Fruit fly (Drosophila melanogaster) whole organism, embryonic: ENCODE measurements around the gene CG4101.

Experiments
- Adf1 ChIP-seq: fragments of 200-800 bp; sonication (Bioruptor generic); IDR thresholded peaks from 2 replicates; pipeline ENCODE4 v1.3.6; 2022; ENCODE audit warnings: missing biosample characterization, missing genetic modification characterization
- Aef1 ChIP-seq: fragments of 200-800 bp; sonication (Bioruptor generic); IDR thresholded peaks from 3 replicates; pipeline ENCODE4 v1.3.6; 2022; ENCODE audit warnings: missing biosample characterization, missing genetic modification characterization
- Atf6 ChIP-seq: fragments of 200-800 bp; sonication (Bioruptor generic); IDR thresholded peaks from 2 replicates; pipeline ENCODE4 v1.3.6; 2022; ENCODE audit warnings: missing biosample characterization, missing genetic modification characterization
- B-H2 ChIP-seq: fragments of 200-800 bp; sonication (Bioruptor generic); optimal IDR thresholded peaks from 2 replicates; lab custom pipeline; 2018; ENCODE audit warnings: missing biosample characterization, mild to moderate bottlenecking, missing genetic modification characterization
- Bdp1 ChIP-seq: fragments of 200-800 bp; sonication (Bioruptor generic); optimal IDR thresholded peaks from 3 replicates; lab custom pipeline; 2016; ENCODE audit warnings: missing biosample characterization, missing genetic modification characterization
- Blimp-1 ChIP-seq: fragments of 200-800 bp; sonication (Bioruptor generic); optimal IDR thresholded peaks from 3 replicates; lab custom pipeline; 2018; ENCODE audit warnings: missing biosample characterization, missing genetic modification characterization, mild to moderate bottlenecking, moderate library complexity, missing genetic modification reagents
- BtbVII ChIP-seq: fragments of 200-800 bp; sonication (Bioruptor generic); optimal IDR thresholded peaks from 3 replicates; lab custom pipeline; 2017; ENCODE audit warnings: missing biosample characterization, mild to moderate bottlenecking, missing genetic modification characterization
- CG10543 ChIP-seq: fragments of 200-800 bp; sonication (Bioruptor generic); optimal IDR thresholded peaks from 3 replicates; lab custom pipeline; 2017; ENCODE audit warnings: missing biosample characterization, mild to moderate bottlenecking, missing genetic modification characterization, moderate library complexity
- CG11723 ChIP-seq: fragments of 200-800 bp; sonication (Bioruptor generic); optimal IDR thresholded peaks from 2 replicates; lab custom pipeline; 2017; ENCODE audit warnings: missing biosample characterization, mild to moderate bottlenecking, missing genetic modification characterization
- CG12236 ChIP-seq: fragments of 200-800 bp; sonication (Bioruptor generic); optimal IDR thresholded peaks from 2 replicates; lab custom pipeline; 2016; ENCODE audit warnings: missing biosample characterization, missing genetic modification characterization
- CG12659 ChIP-seq: fragments of 200-800 bp; sonication (Bioruptor generic); optimal IDR thresholded peaks from 3 replicates; lab custom pipeline; 2017; ENCODE audit warnings: mild to moderate bottlenecking, missing biosample characterization, missing genetic modification reagents, missing genetic modification characterization
- CG15073 ChIP-seq: fragments of 200-800 bp; sonication (Bioruptor generic); optimal IDR thresholded peaks from 2 replicates; lab custom pipeline; 2016; ENCODE audit warnings: missing biosample characterization, missing genetic modification characterization
- CG1647 ChIP-seq: fragments of 200-800 bp; sonication (Bioruptor generic); optimal IDR thresholded peaks from 3 replicates; lab custom pipeline; 2016; ENCODE audit warnings: missing biosample characterization, missing genetic modification characterization
- CG1832 ChIP-seq: fragments of 200-800 bp; sonication (Bioruptor generic); optimal IDR thresholded peaks from 2 replicates; lab custom pipeline; 2017; ENCODE audit warnings: missing biosample characterization, mild to moderate bottlenecking, missing genetic modification characterization, inconsistent platforms
- CG3065 ChIP-seq: fragments of 200-800 bp; sonication (Bioruptor generic); optimal IDR thresholded peaks from 2 replicates; lab custom pipeline; 2016; ENCODE audit warnings: missing biosample characterization, missing genetic modification characterization
- CG31365 ChIP-seq: fragments of 200-800 bp; sonication (Bioruptor generic); optimal IDR thresholded peaks from 2 replicates; lab custom pipeline; 2018; ENCODE audit warnings: missing biosample characterization, mild to moderate bottlenecking, missing genetic modification characterization
- CG3163 ChIP-seq: fragments of 200-800 bp; sonication (Bioruptor generic); optimal IDR thresholded peaks from 3 replicates; lab custom pipeline; 2016; ENCODE audit warnings: missing biosample characterization, missing genetic modification characterization
- CG34376 ChIP-seq: fragments of 200-800 bp; sonication (Bioruptor generic); optimal IDR thresholded peaks from 2 replicates; lab custom pipeline; 2018; ENCODE audit warnings: missing biosample characterization, mild to moderate bottlenecking, missing genetic modification characterization
- CG8765 ChIP-seq: fragments of 200-800 bp; sonication (Bioruptor generic); IDR thresholded peaks from 2 replicates; pipeline ENCODE4 v1.3.6; 2022; ENCODE audit warnings: missing biosample characterization, missing genetic modification characterization
- CG9609 ChIP-seq: fragments of 200-800 bp; sonication (Bioruptor generic); optimal IDR thresholded peaks from 3 replicates; lab custom pipeline; 2016; ENCODE audit warnings: missing biosample characterization, missing genetic modification characterization
- CG9797 ChIP-seq: fragments of 200-800 bp; sonication (Bioruptor generic); optimal IDR thresholded peaks from 3 replicates; lab custom pipeline; 2018; ENCODE audit warnings: missing biosample characterization, mild to moderate bottlenecking, missing genetic modification characterization
- CkIIα-i1 ChIP-seq: fragments of 200-800 bp; sonication (Bioruptor generic); IDR thresholded peaks from 2 replicates; pipeline ENCODE4 v1.3.6; 2022; ENCODE audit warnings: missing biosample characterization, missing genetic modification characterization
- D ChIP-seq, 2 experiments: fragments of 200-800 bp in 1 of 2; fragments of >200 bp in 1 of 2; sonication (Bioruptor generic) in 1 of 2; optimal IDR thresholded peaks; 2 replicates in 1 of 2; 3 replicates in 1 of 2; lab custom pipeline; 2017; ENCODE audit warnings: mild to moderate bottlenecking in 1 of 2, missing biosample characterization in 1 of 2, missing genetic modification characterization in 1 of 2, missing genetic modification reagents in 1 of 2
- D19B ChIP-seq: fragments of 200-800 bp; sonication (Bioruptor generic); optimal IDR thresholded peaks from 2 replicates; lab custom pipeline; 2017; ENCODE audit warnings: missing biosample characterization, mild to moderate bottlenecking, missing genetic modification characterization
- Dip2 ChIP-seq: fragments of 200-800 bp; sonication (Bioruptor generic); IDR thresholded peaks from 2 replicates; pipeline ENCODE4 v1.3.6; 2022; ENCODE audit warnings: missing biosample characterization, missing genetic modification characterization
- Gug ChIP-seq: fragments of 200-800 bp; sonication (Bioruptor generic); IDR thresholded peaks from 4 replicates; pipeline ENCODE4 v1.3.6; 2022; ENCODE audit warnings: missing biosample characterization, missing genetic modification characterization
- Lim3 ChIP-seq: fragments of 200-800 bp; sonication (Bioruptor generic); IDR thresholded peaks from 2 replicates; pipeline ENCODE4 v1.3.6; 2022; ENCODE audit warnings: missing biosample characterization, missing genetic modification characterization
- Mrtf ChIP-seq: fragments of 200-800 bp; sonication (Bioruptor generic); IDR thresholded peaks from 3 replicates; pipeline ENCODE4 v1.3.6; 2022; ENCODE audit warnings: missing biosample characterization, missing genetic modification characterization
- Sox102F ChIP-seq: fragments of 200-800 bp; sonication (Bioruptor generic); optimal IDR thresholded peaks from 2 replicates; lab custom pipeline; 2018; ENCODE audit warnings: missing biosample characterization, mild to moderate bottlenecking, missing genetic modification characterization, moderate library complexity
- Spps ChIP-seq: fragments of 200-800 bp; sonication (Bioruptor generic); optimal IDR thresholded peaks from 2 replicates; lab custom pipeline; 2018; ENCODE audit warnings: missing biosample characterization, mild to moderate bottlenecking, missing genetic modification characterization
- Sry-β ChIP-seq: fragments of 200-800 bp; sonication (Bioruptor generic); optimal IDR thresholded peaks from 2 replicates; lab custom pipeline; 2018; ENCODE audit warnings: missing biosample characterization, mild to moderate bottlenecking, missing genetic modification characterization, moderate library complexity
- Taf1 ChIP-seq: fragments of 200-800 bp; sonication (Bioruptor generic); IDR thresholded peaks from 2 replicates; pipeline ENCODE4 v1.3.6; 2022; ENCODE audit warnings: missing biosample characterization, missing genetic modification characterization
- ac ChIP-seq: fragments of 200-800 bp; sonication (Bioruptor generic); optimal IDR thresholded peaks from 3 replicates; lab custom pipeline; 2017; ENCODE audit warnings: missing biosample characterization, mild to moderate bottlenecking, missing genetic modification characterization
- al ChIP-seq: fragments of 200-800 bp; sonication (Bioruptor generic); IDR thresholded peaks from 2 replicates; pipeline ENCODE4 v1.3.6; 2022; ENCODE audit warnings: missing biosample characterization, missing genetic modification characterization
- aop ChIP-seq: fragments of 200-800 bp; sonication (Bioruptor generic); IDR thresholded peaks from 2 replicates; pipeline ENCODE4 v1.3.6; 2022; ENCODE audit warnings: missing biosample characterization, missing genetic modification characterization
- btn ChIP-seq: fragments of 200-800 bp; sonication (Bioruptor generic); optimal IDR thresholded peaks from 2 replicates; lab custom pipeline; 2016; ENCODE audit warnings: missing biosample characterization, missing genetic modification characterization
- dpn ChIP-seq, 2 experiments: fragments of 200-800 bp; sonication (Bioruptor generic); optimal IDR thresholded peaks; 3 replicates each; lab custom pipeline; 2016; ENCODE audit warnings: missing biosample characterization in 2 of 2, missing genetic modification characterization in 2 of 2
- eve ChIP-seq, 2 experiments: fragments of >200 bp; optimal IDR thresholded peaks; 2 replicates each; lab custom pipeline; 2017; ENCODE audit warnings: missing biosample characterization in 2 of 2, missing genetic modification characterization in 2 of 2
- eyg ChIP-seq: fragments of 200-800 bp; sonication (Bioruptor generic); optimal IDR thresholded peaks from 3 replicates; lab custom pipeline; 2016; ENCODE audit warnings: missing biosample characterization, missing genetic modification characterization
- fu2 ChIP-seq: fragments of 200-800 bp; sonication (Bioruptor generic); optimal IDR thresholded peaks from 2 replicates; lab custom pipeline; 2016; ENCODE audit warnings: missing biosample characterization, missing genetic modification characterization
- gsb ChIP-seq: fragments of 200-800 bp; sonication (Bioruptor generic); IDR thresholded peaks from 2 replicates; pipeline ENCODE4 v1.3.6; 2022; ENCODE audit warnings: missing biosample characterization, missing genetic modification characterization
- ind ChIP-seq: fragments of 200-800 bp; sonication (Bioruptor generic); optimal IDR thresholded peaks from 3 replicates; lab custom pipeline; 2016; ENCODE audit warnings: missing biosample characterization, missing genetic modification characterization
- jigr1 ChIP-seq: fragments of 200-800 bp; sonication (Bioruptor generic); IDR thresholded peaks from 3 replicates; pipeline ENCODE4 v1.3.6; 2022; ENCODE audit warnings: missing biosample characterization, missing genetic modification characterization
- nerfin-2 ChIP-seq: fragments of 200-800 bp; sonication (Bioruptor generic); IDR thresholded peaks from 2 replicates; pipeline ENCODE4 v1.3.6; 2022; ENCODE audit warnings: missing biosample characterization, missing genetic modification characterization; ENCODE audit not compliant: partially characterized antibody
- odd ChIP-seq: fragments of 200-800 bp; sonication (Bioruptor generic); optimal IDR thresholded peaks from 2 replicates; lab custom pipeline; 2017; ENCODE audit warnings: missing biosample characterization, mild to moderate bottlenecking, missing genetic modification characterization
- peb ChIP-seq: fragments of 200-800 bp; sonication (Bioruptor generic); IDR thresholded peaks from 2 replicates; pipeline ENCODE4 v1.3.6; 2022; ENCODE audit warnings: missing biosample characterization, missing genetic modification characterization
- pzg ChIP-seq: fragments of 200-800 bp; sonication (Bioruptor generic); optimal IDR thresholded peaks from 3 replicates; lab custom pipeline; 2018; ENCODE audit warnings: missing biosample characterization, mild to moderate bottlenecking, missing genetic modification characterization, moderate library complexity
- sima ChIP-seq: fragments of 200-800 bp; sonication (Bioruptor generic); optimal IDR thresholded peaks from 2 replicates; lab custom pipeline; 2016; ENCODE audit warnings: missing biosample characterization, missing genetic modification characterization
- tna ChIP-seq: fragments of 200-800 bp; sonication (Bioruptor generic); IDR thresholded peaks from 2 replicates; pipeline ENCODE4 v1.3.6; 2022; ENCODE audit warnings: missing biosample characterization, missing genetic modification characterization; ENCODE audit not compliant: partially characterized antibody
- unc-4 ChIP-seq: fragments of 200-800 bp; sonication (Bioruptor generic); IDR thresholded peaks from 2 replicates; pipeline ENCODE4 v1.3.6; 2022; ENCODE audit warnings: missing biosample characterization, missing genetic modification characterization; ENCODE audit not compliant: partially characterized antibody
- vvl ChIP-seq: fragments of 200-800 bp; sonication (Bioruptor generic); IDR thresholded peaks from 2 replicates; pipeline ENCODE4 v1.3.6; 2022; ENCODE audit warnings: missing biosample characterization, missing genetic modification characterization

Gene CG4101

DNA sequence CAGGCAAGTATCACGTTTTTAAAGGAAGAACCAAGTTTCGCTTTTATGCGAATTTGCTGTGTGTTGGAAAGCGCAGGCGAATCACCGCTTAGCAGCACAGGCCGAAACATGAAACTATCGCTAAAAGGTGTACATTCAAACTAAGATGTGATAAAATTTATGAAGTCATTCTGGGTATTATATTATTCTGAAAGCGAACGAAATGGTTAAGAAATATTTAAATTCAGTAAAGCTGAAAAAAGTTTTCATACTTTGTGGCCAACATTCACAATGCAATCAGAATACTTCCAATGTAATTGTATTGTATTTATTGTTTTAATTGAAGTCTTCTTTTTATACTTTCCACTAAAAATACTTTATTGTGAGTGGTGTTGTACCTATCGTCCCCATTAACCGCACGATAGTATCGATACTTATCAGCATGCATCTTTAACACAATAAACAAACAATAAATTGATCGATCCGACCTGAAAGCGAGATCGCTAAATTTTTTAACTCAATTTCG lies 31.0 kb upstream of the CG4101 start, which contains the start of gene Smn (continued):
- TF ChIP-seq odd (no peak), jigr1 (GFP tag; lab: Robert Waterston, UW) (no peak), Aef1 (no peak), Spps (tag; lab: Kevin White, UChicago) (no peak), aop (GFP tag; lab: Robert Waterston, UW) (no peak), btn (GFP tag; lab: Kevin White, UChicago) (no peak), CG9797 (GFP tag; lab: Kevin White, UChicago) (no peak), CG8765 (GFP tag; lab: Robert Waterston, UW) (no peak), CG31365 (tag; lab: Kevin White, UChicago) (no peak), Mrtf (no peak), ind (peak; percentile 42), CkIIα-i1 (no peak), Blimp-1 (GFP tag; lab: Kevin White, UChicago) (peak; percentile 18), CG12659 (peak; percentile 81), D19B (GFP tag; lab: Kevin White, UChicago) (no peak), Taf1 (GFP tag; lab: Robert Waterston, UW) (no peak), CG3065 (GFP tag; lab: Kevin White, UChicago) (no peak), D (optimal IDR thresholded peaks at IDR 0.05; lab: Kevin White, UChicago) (no peak), D (GFP tag; optimal IDR thresholded peaks at IDR 0.05; lab: Kevin White, UChicago) (no peak), Dip2 (GFP tag; lab: Robert Waterston, UW) (no peak), B-H2 (GFP tag; lab: Kevin White, UChicago) (peak; percentile 55), unc-4 (GFP tag; lab: Robert Waterston, UW) (peak; percentile 77), nerfin-2 (GFP tag; lab: Robert Waterston, UW) (peak; percentile 89), gsb (GFP tag; lab: Robert Waterston, UW) (no peak), eyg (GFP tag; lab: Kevin White, UChicago) (no peak), tna (GFP tag; lab: Robert Waterston, UW) (peak; percentile 73), Atf6 (GFP tag; lab: Robert Waterston, UW) (no peak), fu2 (GFP tag; lab: Kevin White, UChicago) (peak; percentile 51), al (GFP tag; lab: Robert Waterston, UW) (peak; percentile 44; the same call in 1 of the 2 replicates), eve (GFP tag; optimal IDR thresholded peaks at IDR 0.05; lab: Kevin White, UChicago) (no peak), Sox102F (GFP tag; lab: Kevin White, UChicago) (no peak), Adf1 (GFP tag; lab: Robert Waterston, UW) (no peak), CG10543 (GFP tag; lab: Kevin White, UChicago) (peak; percentile 46), CG15073 (GFP tag; lab: Kevin White, UChicago) (no peak), sima (GFP tag; lab: Kevin White, UChicago) (no peak), CG34376 (GFP tag; lab: Kevin White, UChicago) (peak; percentile 49), CG12236 (GFP tag; lab: Kevin White, UChicago) (no peak), CG9609 (GFP tag; lab: Kevin White, UChicago) (peak; percentile 36), peb (no peak), Bdp1 (GFP tag; lab: Kevin White, UChicago) (peak; percentile 22), ac (GFP tag; lab: Kevin White, UChicago) (no peak), CG1647 (no peak), Lim3 (GFP tag; lab: Robert Waterston, UW) (no peak), vvl (GFP tag; lab: Robert Waterston, UW) (no peak; the same call in 1 of the 2 replicates), CG1832 (no peak), pzg (GFP tag; lab: Kevin White, UChicago) (peak; percentile 45), BtbVII (GFP tag; lab: Kevin White, UChicago) (no peak), Sry-β (GFP tag; lab: Kevin White, UChicago) (peak; percentile 3), CG3163 (no peak), dpn (GFP tag; optimal IDR thresholded peaks at IDR 0.05; lab: Kevin White, UChicago) (peak; percentile 39 to 58), Gug (GFP tag; lab: Robert Waterston, UW) (no peak), CG11723 (GFP tag; lab: Kevin White, UChicago) (peak; percentile 10)
